Worm (Caenorhabditis elegans) whole organism, L3 larva: ENCODE measurements around the gene F16H6.7.

ENCODE experiments used
- ceh-28 ChIP-seq: fragments of 150-350 bp; optimal IDR thresholded peaks from 2 replicates; lab custom pipeline; 2014; ENCODE audit warnings: missing biosample characterization, missing genetic modification reagents, missing genetic modification characterization
- elt-2 ChIP-seq: sonication (generic microtip); optimal IDR thresholded peaks from 2 replicates; lab custom pipeline; 2016; ENCODE audit warnings: missing genetic modification reagents, mild to moderate bottlenecking, missing genetic modification characterization, missing compliant biosample characterization
- elt-3 ChIP-seq, 3 experiments: fragments of 150-350 bp in 1 of 3; sonication (generic microtip) in 2 of 3; optimal IDR thresholded peaks; 2 replicates in 2 of 3; 4 replicates in 1 of 3; lab custom pipeline; 2014 to 2017; ENCODE audit warnings: missing biosample characterization in 3 of 3, missing genetic modification characterization in 3 of 3
- nfya-1 ChIP-seq: sonication (generic microtip); optimal IDR thresholded peaks from 2 replicates; lab custom pipeline; 2017; ENCODE audit warnings: missing genetic modification characterization, mild to moderate bottlenecking, missing compliant biosample characterization, antibody characterized with exemption, moderate library complexity; ENCODE audit not compliant: insufficient read depth
- nhr-67 ChIP-seq: fragments of 150-350 bp; optimal IDR thresholded peaks from 2 replicates; lab custom pipeline; 2014; ENCODE audit warnings: missing biosample characterization, missing genetic modification characterization
- nhr-76 ChIP-seq: fragments of 150-350 bp; sonication (generic microtip); optimal IDR thresholded peaks from 5 replicates; lab custom pipeline; 2014; ENCODE audit warnings: missing biosample characterization, missing genetic modification characterization
- nhr-77 ChIP-seq: fragments of 150-350 bp; optimal IDR thresholded peaks from 2 replicates; lab custom pipeline; 2014; ENCODE audit warnings: missing biosample characterization, missing genetic modification characterization
- skn-1 ChIP-seq: fragments of 150-350 bp; optimal IDR thresholded peaks from 2 replicates; lab custom pipeline; 2014; ENCODE audit warnings: missing biosample characterization, missing genetic modification characterization
- snpc-4 ChIP-seq: fragments of 150-350 bp; optimal IDR thresholded peaks from 2 replicates; lab custom pipeline; 2014; ENCODE audit warnings: missing biosample characterization, missing genetic modification characterization

DNA sequence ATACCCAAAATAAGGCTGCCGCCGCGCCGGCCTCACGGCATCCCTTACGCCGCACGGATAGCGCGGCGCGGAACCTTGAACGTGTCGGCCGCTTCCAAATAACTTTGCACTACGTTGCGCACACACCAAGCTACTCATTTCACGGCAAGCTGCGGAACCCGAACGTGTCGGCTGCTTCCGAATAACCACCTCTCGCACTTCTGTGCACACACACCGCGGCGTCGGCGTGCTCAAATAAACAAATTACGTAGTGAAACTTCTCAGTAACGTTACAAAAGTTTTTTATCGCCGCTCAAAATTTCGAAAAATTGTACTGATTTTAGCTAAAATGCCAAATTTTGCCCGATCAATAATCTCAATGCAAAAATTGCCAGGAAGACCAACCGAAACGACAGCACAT lies 3.9 kb upstream of the F16H6.7 start:
- TF ChIP-seq snpc-4 (no peak), ceh-28 (tag; lab: Kevin White, UChicago) (no peak), elt-3 (tag; optimal IDR thresholded peaks at IDR 0.05; lab: Kevin White, UChicago) (no peak), skn-1 (no peak), nfya-1 (no peak), elt-2 (tag; lab: Kevin White, UChicago) (no peak), nhr-67 (no peak), nhr-76 (no peak), nhr-77 (tag; lab: Kevin White, UChicago) (no peak)
